Worm (Caenorhabditis elegans) whole organism, L1 larva: ENCODE results near the gene vit-2.
A peak's percentile ranks its signal among the peaks of the same experiment; 100 is the strongest.

Experiments
- C34B4.2 ChIP-seq: sonication (generic microtip); optimal IDR thresholded peaks from 2 replicates; lab custom pipeline; 2017; ENCODE audit warnings: mild to moderate bottlenecking, missing genetic modification characterization, missing compliant biosample characterization
- aha-1 ChIP-seq: fragments of 150-350 bp; optimal IDR thresholded peaks from 2 replicates; lab custom pipeline; 2014; ENCODE audit warnings: missing biosample characterization, missing genetic modification characterization
- alr-1 ChIP-seq: fragments of 200-800 bp; sonication (Bioruptor generic); optimal IDR thresholded peaks from 2 replicates; lab custom pipeline; 2018; ENCODE audit warnings: borderline replicate concordance, mild to moderate bottlenecking, missing genetic modification characterization, missing compliant biosample characterization
- aly-2 ChIP-seq: fragments of 150-350 bp; optimal IDR thresholded peaks from 2 replicates; lab custom pipeline; 2014; ENCODE audit warnings: missing biosample characterization, missing genetic modification characterization
- ama-1 ChIP-seq: fragments of 150-350 bp; optimal IDR thresholded peaks from 2 replicates; lab custom pipeline; 2014
- blmp-1 ChIP-seq: fragments of 150-350 bp; optimal IDR thresholded peaks from 2 replicates; lab custom pipeline; 2014; ENCODE audit warnings: missing biosample characterization, missing genetic modification characterization
- ces-1 ChIP-seq: fragments of 150-350 bp; optimal IDR thresholded peaks from 2 replicates; lab custom pipeline; 2014; ENCODE audit warnings: missing biosample characterization, missing genetic modification reagents, missing genetic modification characterization
- dsc-1 ChIP-seq: sonication (generic microtip); optimal IDR thresholded peaks from 2 replicates; lab custom pipeline; 2016; ENCODE audit warnings: mild to moderate bottlenecking, missing genetic modification characterization, missing compliant biosample characterization
- efl-1 ChIP-seq, 4 experiments: fragments of 150-350 bp; optimal IDR thresholded peaks in 3 of 4; peaks in 1 of 4; 1 replicate in 1 of 4; 2 replicates in 3 of 4; lab custom pipeline; 2014; ENCODE audit warnings: missing biosample characterization in 2 of 4, missing genetic modification characterization in 2 of 4, missing genetic modification reagents in 2 of 4
- egl-13 ChIP-seq: sonication (generic microtip); optimal IDR thresholded peaks from 2 replicates; lab custom pipeline; 2016; ENCODE audit warnings: missing genotype, missing genetic modification reagents, missing genetic modification characterization, missing compliant biosample characterization
- elt-2 ChIP-seq: sonication (generic microtip); optimal IDR thresholded peaks from 2 replicates; lab custom pipeline; 2016; ENCODE audit warnings: missing genetic modification characterization, mild to moderate bottlenecking, inconsistent platforms, missing compliant biosample characterization, missing genetic modification reagents
- ets-5 ChIP-seq: fragments of 200-800 bp; sonication (Bioruptor generic); IDR thresholded peaks from 2 replicates; pipeline ENCODE4 v1.3.6; 2022; ENCODE audit warnings: missing genetic modification characterization, missing compliant biosample characterization
- fkh-8 ChIP-seq: sonication (generic microtip); optimal IDR thresholded peaks from 2 replicates; lab custom pipeline; 2016; ENCODE audit warnings: mild to moderate bottlenecking, missing genetic modification characterization, missing compliant biosample characterization
- hlh-17 ChIP-seq: fragments of 200-800 bp; sonication (Bioruptor generic); optimal IDR thresholded peaks from 2 replicates; lab custom pipeline; 2018; ENCODE audit warnings: missing genetic modification characterization, mild to moderate bottlenecking, missing compliant biosample characterization, moderate library complexity, borderline replicate concordance
- hlh-4 ChIP-seq: sonication (generic microtip); optimal IDR thresholded peaks from 2 replicates; lab custom pipeline; 2016; ENCODE audit warnings: mild to moderate bottlenecking, missing genetic modification characterization, missing compliant biosample characterization
- irx-1 ChIP-seq: sonication (generic microtip); optimal IDR thresholded peaks from 2 replicates; lab custom pipeline; 2016; ENCODE audit warnings: missing genetic modification characterization, missing compliant biosample characterization
- lin-35 ChIP-seq, 2 experiments: fragments of 150-350 bp; optimal IDR thresholded peaks; 2 replicates each; lab custom pipeline; 2014; ENCODE audit warnings: missing biosample characterization in 2 of 2, missing genetic modification characterization in 2 of 2, missing genetic modification reagents in 2 of 2
- lin-39 ChIP-seq: fragments of 150-350 bp; optimal IDR thresholded peaks from 2 replicates; lab custom pipeline; 2014; ENCODE audit warnings: missing biosample characterization, missing genetic modification reagents, missing genetic modification characterization
- mdl-1 ChIP-seq, 2 experiments: fragments of 150-350 bp; optimal IDR thresholded peaks; 2 replicates each; lab custom pipeline; 2014 to 2017; ENCODE audit warnings: missing biosample characterization in 2 of 2, missing genetic modification characterization in 2 of 2, inconsistent platforms in 1 of 2
- mep-1 ChIP-seq: fragments of 150-350 bp; optimal IDR thresholded peaks from 2 replicates; lab custom pipeline; 2014; ENCODE audit warnings: missing biosample characterization, missing genetic modification characterization
- nhr-19 ChIP-seq: fragments of 200-800 bp; sonication (Bioruptor generic); conservative IDR thresholded peaks from 2 replicates; pipeline ENCODE4 v1.3.6; 2022; ENCODE audit warnings: missing genetic modification characterization, missing compliant biosample characterization
- nhr-237 ChIP-seq: fragments of 150-350 bp; optimal IDR thresholded peaks from 2 replicates; lab custom pipeline; 2014; ENCODE audit warnings: missing biosample characterization, missing genetic modification characterization
- nhr-28 ChIP-seq: fragments of 150-350 bp; optimal IDR thresholded peaks from 2 replicates; lab custom pipeline; 2014; ENCODE audit warnings: missing biosample characterization, missing genetic modification characterization
- nhr-47 ChIP-seq: sonication (generic microtip); optimal IDR thresholded peaks from 2 replicates; lab custom pipeline; 2016; ENCODE audit warnings: mild to moderate bottlenecking, missing genetic modification characterization, moderate library complexity, missing compliant biosample characterization
- nhr-71 ChIP-seq: sonication (generic microtip); optimal IDR thresholded peaks from 2 replicates; lab custom pipeline; 2016; ENCODE audit warnings: mild to moderate bottlenecking, missing genetic modification characterization, moderate library complexity, missing compliant biosample characterization
- nhr-76 ChIP-seq: sonication (generic microtip); optimal IDR thresholded peaks from 2 replicates; lab custom pipeline; 2017; ENCODE audit warnings: missing biosample characterization, missing genetic modification characterization
- nhr-77 ChIP-seq: fragments of 150-350 bp; optimal IDR thresholded peaks from 2 replicates; lab custom pipeline; 2014; ENCODE audit warnings: missing biosample characterization, missing genetic modification characterization
- nhr-84 ChIP-seq: sonication (generic microtip); optimal IDR thresholded peaks from 2 replicates; lab custom pipeline; 2017; ENCODE audit warnings: missing biosample characterization, missing genetic modification characterization
- nhr-90 ChIP-seq: sonication (generic microtip); optimal IDR thresholded peaks from 2 replicates; lab custom pipeline; 2016; ENCODE audit warnings: mild to moderate bottlenecking, missing genetic modification characterization, missing compliant biosample characterization; ENCODE audit not compliant: poor library complexity
- pax-3 ChIP-seq: fragments of 200-800 bp; sonication (Bioruptor generic); optimal IDR thresholded peaks from 2 replicates; lab custom pipeline; 2018; ENCODE audit warnings: mild to moderate bottlenecking, missing genetic modification characterization, moderate library complexity, missing compliant biosample characterization
- pqm-1 ChIP-seq: sonication (generic microtip); optimal IDR thresholded peaks from 3 replicates; lab custom pipeline; 2017; ENCODE audit warnings: missing biosample characterization, missing genetic modification characterization
- rnt-1 ChIP-seq: sonication (generic microtip); optimal IDR thresholded peaks from 2 replicates; lab custom pipeline; 2016; ENCODE audit warnings: mild to moderate bottlenecking, missing genetic modification characterization, moderate library complexity, missing compliant biosample characterization
- skn-1 ChIP-seq: fragments of 150-350 bp; optimal IDR thresholded peaks from 2 replicates; lab custom pipeline; 2014; ENCODE audit warnings: missing biosample characterization, missing genetic modification characterization
- snpc-4 ChIP-seq: fragments of 150-350 bp; optimal IDR thresholded peaks from 2 replicates; lab custom pipeline; 2014; ENCODE audit warnings: missing biosample characterization, missing genetic modification characterization
- sox-4 ChIP-seq: sonication (generic microtip); optimal IDR thresholded peaks from 2 replicates; lab custom pipeline; 2016; ENCODE audit warnings: missing genetic modification characterization, missing compliant biosample characterization
- unc-130 ChIP-seq: fragments of 150-350 bp; optimal IDR thresholded peaks from 2 replicates; lab custom pipeline; 2017; ENCODE audit warnings: missing biosample characterization, missing genetic modification characterization, inconsistent platforms
- unc-30 ChIP-seq: sonication (generic microtip); optimal IDR thresholded peaks from 2 replicates; lab custom pipeline; 2017; ENCODE audit warnings: missing biosample characterization, missing genetic modification characterization
- unc-62 ChIP-seq: fragments of 150-350 bp; optimal IDR thresholded peaks from 2 replicates; lab custom pipeline; 2014; ENCODE audit warnings: missing biosample characterization, missing genetic modification reagents, missing genetic modification characterization
- vab-15 ChIP-seq: sonication (generic microtip); optimal IDR thresholded peaks from 2 replicates; lab custom pipeline; 2017; ENCODE audit warnings: missing genotype, mild to moderate bottlenecking, missing genetic modification characterization, missing compliant biosample characterization
- zag-1 ChIP-seq: fragments of 150-350 bp; optimal IDR thresholded peaks from 2 replicates; lab custom pipeline; 2014; ENCODE audit warnings: missing biosample characterization, missing genetic modification characterization

The vit-2 gene

DNA sequence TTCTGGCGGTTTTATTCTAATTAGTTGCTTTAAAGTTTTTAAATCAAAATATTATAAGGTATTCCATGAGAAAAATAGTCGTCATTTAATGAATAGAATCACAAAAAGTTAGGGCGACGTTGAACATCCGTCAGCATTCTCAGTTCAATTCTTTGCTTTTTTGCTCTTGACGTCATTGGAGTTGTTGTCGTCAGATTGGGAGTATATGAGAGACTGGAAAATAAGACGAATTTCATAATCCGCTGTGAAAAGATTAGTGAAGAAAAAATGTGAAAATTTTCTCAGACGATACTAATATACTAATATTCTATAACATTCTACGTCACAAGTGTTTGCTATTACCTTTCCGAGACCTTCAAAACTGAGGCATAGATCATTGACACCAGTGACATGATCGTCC lies 50.6 kb downstream of the vit-2 start:
- TF ChIP-seq nhr-71 (tag; lab: Kevin White, UChicago) (peak; percentile 30), nhr-47 (tag; lab: Kevin White, UChicago) (peak; percentile 4), fkh-8 (tag; lab: Kevin White, UChicago) (peak; percentile 58), dsc-1 (tag; lab: Kevin White, UChicago) (peak; percentile 90), nhr-28 (tag; lab: Kevin White, UChicago) (no peak), vab-15 (tag; lab: Kevin White, UChicago) (no peak), pax-3 (tag; lab: Kevin White, UChicago) (peak; percentile 48), ama-1 (lab: Kevin White, UChicago) (no peak)
- TF ChIP-seq, all 84 proteins: peak for 5

DNA sequence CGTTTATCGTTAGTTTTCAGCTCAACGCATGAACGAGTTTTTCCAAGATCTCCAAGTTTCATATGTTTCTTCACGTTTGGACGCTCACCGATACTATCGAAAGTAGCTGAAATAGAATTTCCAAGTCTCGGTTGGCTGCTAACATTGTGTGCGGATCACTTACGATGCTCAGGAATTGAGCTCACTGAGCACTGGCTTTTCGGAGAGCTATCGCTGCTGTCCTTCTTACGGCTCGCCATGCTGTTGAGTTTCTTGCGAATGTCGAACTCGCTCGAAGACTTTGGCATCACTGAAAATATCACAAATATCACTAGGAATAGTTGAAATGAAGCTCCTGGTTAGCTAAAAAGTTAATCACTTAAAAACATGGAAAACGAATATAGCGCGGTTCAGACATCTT lies 51.0 kb downstream of the vit-2 start:
- TF ChIP-seq zag-1 (tag; lab: Kevin White, UChicago) (no peak), pax-3 (tag; lab: Kevin White, UChicago) (no peak), efl-1 (optimal IDR thresholded peaks at IDR 0.05; lab: Kevin White, UChicago) (no peak), efl-1 (GFP tag; optimal IDR thresholded peaks at IDR 0.05 in 1 of 2; lab: Kevin White, UChicago) (no peak), skn-1 (tag; lab: Kevin White, UChicago) (no peak), ama-1 (lab: Kevin White, UChicago) (no peak), ces-1 (no peak), nhr-237 (tag; lab: Kevin White, UChicago) (no peak), hlh-17 (GFP tag; lab: Kevin White, UChicago) (no peak), nhr-47 (tag; lab: Kevin White, UChicago) (no peak)

DNA sequence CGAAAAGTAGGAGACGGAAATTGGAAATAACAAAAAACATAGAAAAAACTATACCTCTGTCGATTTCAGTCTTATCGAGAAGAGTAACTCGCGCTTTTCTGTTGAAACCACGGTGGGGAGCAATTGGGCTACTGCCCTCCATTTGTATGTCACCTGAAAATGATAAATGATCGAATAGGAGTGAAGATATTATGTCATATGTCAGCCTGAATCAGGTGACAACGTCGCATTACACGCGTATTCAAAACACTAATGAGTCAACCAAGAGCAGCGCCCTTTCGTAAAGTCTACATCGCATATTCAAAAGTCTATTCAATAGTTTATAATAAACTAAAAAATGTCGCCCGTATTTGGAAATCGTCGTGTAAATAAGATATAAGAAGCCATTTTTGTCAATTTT lies 52.1 kb downstream of the vit-2 start:
- TF ChIP-seq lin-35 (GFP tag; optimal IDR thresholded peaks at IDR 0.05; lab: Kevin White, UChicago) (no peak), dsc-1 (tag; lab: Kevin White, UChicago) (peak; percentile 68), aha-1 (tag; lab: Kevin White, UChicago) (no peak), unc-62 (GFP tag; lab: Kevin White, UChicago) (no peak), fkh-8 (tag; lab: Kevin White, UChicago) (peak; percentile 56), ets-5 (GFP tag; lab: Robert Waterston, UW) (no peak), nhr-19 (GFP tag; lab: Robert Waterston, UW) (no peak), C34B4.2 (no peak), nhr-47 (tag; lab: Kevin White, UChicago) (peak; percentile 21), zag-1 (tag; lab: Kevin White, UChicago) (no peak), lin-39 (tag; lab: Kevin White, UChicago) (no peak), irx-1 (no peak), egl-13 (no peak), nhr-71 (tag; lab: Kevin White, UChicago) (peak; percentile 37), sox-4 (tag; lab: Kevin White, UChicago) (peak; percentile 34)

DNA sequence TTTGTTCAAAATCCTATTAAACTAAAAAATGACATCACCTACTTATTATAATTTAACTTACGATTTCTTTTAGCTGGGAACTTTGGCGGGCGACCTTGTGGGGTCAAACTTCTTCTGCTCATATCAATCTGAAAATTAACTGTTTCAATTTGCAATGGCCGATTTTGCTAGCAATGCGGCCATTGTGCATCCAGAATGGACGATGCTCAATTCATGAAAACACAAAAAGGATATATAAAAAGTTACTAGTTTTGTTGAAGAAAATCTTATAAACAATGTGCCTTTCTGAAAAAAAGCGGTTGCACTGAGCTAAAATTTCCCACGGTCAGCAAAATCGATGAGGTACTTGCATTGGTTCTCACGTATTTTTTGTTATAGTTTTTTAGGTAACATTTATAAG lies 53.4 kb downstream of the vit-2 start, which contains the start of gene C31H2.3:
C31H2.3 (minus strand) TSS at position 101 of the 400 bp plus-strand sequence.
- TF ChIP-seq aly-2 (tag; lab: Kevin White, UChicago): no peak
- no peak for TF ChIP-seq snpc-4
- TF ChIP-seq hlh-4 (tag; lab: Kevin White, UChicago): no peak
- no peak for TF ChIP-seq blmp-1
- TF ChIP-seq pax-3 (tag; lab: Kevin White, UChicago): no peak
- TF ChIP-seq mdl-1 (tag; optimal IDR thresholded peaks at IDR 0.05; lab: Kevin White, UChicago): no peak
- no peak for TF ChIP-seq unc-130 (tag; lab: Kevin White, UChicago)
- no peak for TF ChIP-seq nhr-90 (tag; lab: Kevin White, UChicago)
- TF ChIP-seq mep-1 (tag; lab: Kevin White, UChicago): no peak
- no peak for TF ChIP-seq sox-4 (tag; lab: Kevin White, UChicago)
- no peak for TF ChIP-seq nhr-77
- TF ChIP-seq nhr-84 (tag; lab: Kevin White, UChicago): no peak
- no peak for TF ChIP-seq zag-1 (tag; lab: Kevin White, UChicago)
- TF ChIP-seq elt-2 (tag; lab: Kevin White, UChicago): no peak
- no peak for TF ChIP-seq pqm-1 (tag; lab: Kevin White, UChicago)
- no peak for TF ChIP-seq unc-30 (tag; lab: Kevin White, UChicago)
- TF ChIP-seq rnt-1 (tag; lab: Kevin White, UChicago): no peak
- no peak for TF ChIP-seq nhr-76
- no peak for TF ChIP-seq alr-1 (tag; lab: Kevin White, UChicago)
